Fruit fly (Drosophila melanogaster) whole organism, embryonic: ENCODE data around the gene His3.3B.

Source experiments
- ATbp ChIP-seq: fragments of 200-800 bp; sonication (Bioruptor generic); optimal IDR thresholded peaks from 2 replicates; lab custom pipeline; 2017; ENCODE audit warnings: missing biosample characterization, mild to moderate bottlenecking, missing genetic modification characterization, missing genetic modification reagents
- BtbVII ChIP-seq: fragments of 200-800 bp; sonication (Bioruptor generic); optimal IDR thresholded peaks from 3 replicates; lab custom pipeline; 2017; ENCODE audit warnings: missing biosample characterization, mild to moderate bottlenecking, missing genetic modification characterization
- CG11247 ChIP-seq: fragments of 200-800 bp; sonication (Bioruptor generic); IDR thresholded peaks from 2 replicates; pipeline ENCODE4 v1.3.6; 2022; ENCODE audit warnings: missing biosample characterization, missing genetic modification characterization
- CG12299 ChIP-seq: fragments of 200-800 bp; sonication (Bioruptor generic); optimal IDR thresholded peaks from 2 replicates; lab custom pipeline; 2018; ENCODE audit warnings: missing biosample characterization, mild to moderate bottlenecking, missing genetic modification characterization
- CG15479 ChIP-seq: fragments of 200-800 bp; sonication (Bioruptor generic); optimal IDR thresholded peaks from 3 replicates; lab custom pipeline; 2019; ENCODE audit warnings: missing biosample characterization, mild to moderate bottlenecking, missing genetic modification characterization, moderate library complexity
- CG1603 ChIP-seq: fragments of 200-800 bp; sonication (Bioruptor generic); optimal IDR thresholded peaks from 2 replicates; lab custom pipeline; 2019; ENCODE audit warnings: missing biosample characterization, mild to moderate bottlenecking, missing genetic modification characterization, moderate library complexity
- CG16863 ChIP-seq: fragments of 200-800 bp; sonication (Bioruptor generic); optimal IDR thresholded peaks from 3 replicates; lab custom pipeline; 2016; ENCODE audit warnings: missing biosample characterization, missing genetic modification characterization
- CG17186 ChIP-seq: fragments of 200-800 bp; sonication (Bioruptor generic); optimal IDR thresholded peaks from 3 replicates; lab custom pipeline; 2017; ENCODE audit warnings: missing biosample characterization, missing genetic modification reagents, missing genetic modification characterization
- CG2116 ChIP-seq: fragments of 200-800 bp; sonication (Bioruptor generic); optimal IDR thresholded peaks from 3 replicates; lab custom pipeline; 2018; ENCODE audit warnings: missing biosample characterization, mild to moderate bottlenecking, missing genetic modification characterization
- CG5180 ChIP-seq: fragments of 200-800 bp; sonication (Bioruptor generic); optimal IDR thresholded peaks from 3 replicates; lab custom pipeline; 2017; ENCODE audit warnings: missing biosample characterization, missing genetic modification characterization, mild to moderate bottlenecking, moderate library complexity, missing genetic modification reagents
- CG6765 ChIP-seq: fragments of 200-800 bp; sonication (Bioruptor generic); optimal IDR thresholded peaks from 3 replicates; lab custom pipeline; 2017; ENCODE audit warnings: missing biosample characterization, mild to moderate bottlenecking, missing genetic modification characterization
- CG9437 ChIP-seq: fragments of 200-800 bp; sonication (Bioruptor generic); optimal IDR thresholded peaks from 2 replicates; lab custom pipeline; 2018; ENCODE audit warnings: missing biosample characterization, mild to moderate bottlenecking, missing genetic modification characterization
- CG9727 ChIP-seq: fragments of 200-800 bp; sonication (Bioruptor generic); optimal IDR thresholded peaks from 3 replicates; lab custom pipeline; 2017; ENCODE audit warnings: missing biosample characterization, mild to moderate bottlenecking, missing genetic modification characterization
- CkIIα-i1 ChIP-seq: fragments of 200-800 bp; sonication (Bioruptor generic); IDR thresholded peaks from 2 replicates; pipeline ENCODE4 v1.3.6; 2022; ENCODE audit warnings: missing biosample characterization, missing genetic modification characterization
- Elba2 ChIP-seq: fragments of 200-800 bp; sonication (Bioruptor generic); optimal IDR thresholded peaks from 3 replicates; lab custom pipeline; 2016; ENCODE audit warnings: missing biosample characterization, missing genetic modification characterization
- HLH3B ChIP-seq: fragments of 200-800 bp; sonication (Bioruptor generic); IDR thresholded peaks from 2 replicates; pipeline ENCODE4 v1.3.6; 2022; ENCODE audit warnings: missing biosample characterization, missing genetic modification characterization
- Med ChIP-seq: fragments of 200-800 bp; sonication (Bioruptor generic); peaks from one replicate; lab custom pipeline; 2016; ENCODE audit warnings: missing biosample characterization, missing genetic modification characterization, mild to moderate bottlenecking, inconsistent platforms, moderate library complexity
- Mrtf ChIP-seq: fragments of 200-800 bp; sonication (Bioruptor generic); IDR thresholded peaks from 3 replicates; pipeline ENCODE4 v1.3.6; 2022; ENCODE audit warnings: missing biosample characterization, missing genetic modification characterization
- Sry-β ChIP-seq: fragments of 200-800 bp; sonication (Bioruptor generic); optimal IDR thresholded peaks from 2 replicates; lab custom pipeline; 2018; ENCODE audit warnings: missing biosample characterization, mild to moderate bottlenecking, missing genetic modification characterization, moderate library complexity
- Vsx1 ChIP-seq: fragments of 200-800 bp; sonication (Bioruptor generic); optimal IDR thresholded peaks from 2 replicates; lab custom pipeline; 2017; ENCODE audit warnings: missing biosample characterization, mild to moderate bottlenecking, missing genetic modification characterization, missing genetic modification reagents
- cg ChIP-seq: fragments of 200-800 bp; sonication (Bioruptor generic); optimal IDR thresholded peaks from 3 replicates; lab custom pipeline; 2019; ENCODE audit warnings: missing biosample characterization, mild to moderate bottlenecking, missing genetic modification characterization, moderate library complexity
- chinmo ChIP-seq: fragments of 200-800 bp; sonication (Bioruptor generic); IDR thresholded peaks from 4 replicates; pipeline ENCODE4 v1.3.6; 2022; ENCODE audit warnings: missing biosample characterization, missing genetic modification characterization; ENCODE audit not compliant: partially characterized antibody
- crol ChIP-seq: fragments of 200-800 bp; sonication (Bioruptor generic); IDR thresholded peaks from 2 replicates; pipeline ENCODE4 v1.3.6; 2022; ENCODE audit warnings: missing biosample characterization, missing genetic modification characterization
- ewg ChIP-seq: fragments of 200-800 bp; sonication (Bioruptor generic); optimal IDR thresholded peaks from 3 replicates; lab custom pipeline; 2017; ENCODE audit warnings: mild to moderate bottlenecking, missing biosample characterization, missing genetic modification reagents, missing genetic modification characterization
- insv ChIP-seq, 2 experiments: fragments of 200-800 bp; sonication (Bioruptor generic); optimal IDR thresholded peaks; 3 replicates each; lab custom pipeline; 2016 to 2018; ENCODE audit warnings: missing biosample characterization in 2 of 2, missing genetic modification characterization in 2 of 2
- jigr1 ChIP-seq: fragments of 200-800 bp; sonication (Bioruptor generic); IDR thresholded peaks from 3 replicates; pipeline ENCODE4 v1.3.6; 2022; ENCODE audit warnings: missing biosample characterization, missing genetic modification characterization
- nerfin-1 ChIP-seq: fragments of 200-800 bp; sonication (Bioruptor generic); optimal IDR thresholded peaks from 3 replicates; lab custom pipeline; 2019; ENCODE audit warnings: missing biosample characterization, mild to moderate bottlenecking, missing genetic modification characterization, moderate library complexity
- rib ChIP-seq: fragments of 200-800 bp; sonication (Bioruptor generic); IDR thresholded peaks from 2 replicates; pipeline ENCODE4 v1.3.6; 2022; ENCODE audit warnings: missing biosample characterization, missing genetic modification characterization
- row ChIP-seq: fragments of 200-800 bp; sonication (Bioruptor generic); IDR thresholded peaks from 3 replicates; pipeline ENCODE4 v1.3.6; 2022; ENCODE audit warnings: missing biosample characterization, missing genetic modification characterization
- tio ChIP-seq: fragments of 200-800 bp; sonication (Bioruptor generic); optimal IDR thresholded peaks from 2 replicates; lab custom pipeline; 2017; ENCODE audit warnings: missing biosample characterization, missing genetic modification characterization, inconsistent platforms
- yki ChIP-seq: fragments of >200 bp; optimal IDR thresholded peaks from 3 replicates; lab custom pipeline; 2018
- zen ChIP-seq: fragments of 200-800 bp; sonication (Bioruptor generic); optimal IDR thresholded peaks from 3 replicates; lab custom pipeline; 2018; ENCODE audit warnings: missing biosample characterization, mild to moderate bottlenecking, missing genetic modification characterization, moderate library complexity
- zfh1 ChIP-seq: fragments of 200-800 bp; sonication (Bioruptor generic); IDR thresholded peaks from 3 replicates; pipeline ENCODE4 v1.3.6; 2022; ENCODE audit warnings: missing biosample characterization, missing genetic modification characterization

His3.3B gene

dm6 chrX:9168273-9168672 is 11.8 kb upstream of the His3.3B start:
- TF ChIP-seq CG6765 (GFP tag; lab: Kevin White, UChicago) (no peak), ATbp (no peak), Vsx1 (GFP tag; lab: Kevin White, UChicago) (no peak), chinmo (GFP tag; lab: Robert Waterston, UW) (no peak), yki (lab: Kevin White, UChicago) (no peak), jigr1 (GFP tag; lab: Robert Waterston, UW) (no peak), zen (tag; lab: Kevin White, UChicago) (no peak), tio (GFP tag; lab: Kevin White, UChicago) (no peak), CkIIα-i1 (GFP tag; lab: Robert Waterston, UW) (no peak), CG16863 (GFP tag; lab: Kevin White, UChicago) (no peak)
- TF ChIP-seq, all 482 proteins: peak for 0

dm6 chrX:9164510-9165506 is 8.3 kb upstream of the His3.3B start:
- peak; percentile 50 for TF ChIP-seq row (GFP tag; lab: Robert Waterston, UW)
- TF ChIP-seq CG6765 (GFP tag; lab: Kevin White, UChicago): peak; percentile 14
- peak; percentile 90 for TF ChIP-seq Sry-β (GFP tag; lab: Kevin White, UChicago)
- no peak for TF ChIP-seq BtbVII
- TF ChIP-seq CG11247 (GFP tag; lab: Robert Waterston, UW): no peak
- peak; percentile 86 for TF ChIP-seq nerfin-1 (tag; lab: Kevin White, UChicago)
- TF ChIP-seq Elba2: peak; percentile 78
- TF ChIP-seq cg: peak; percentile 9
- TF ChIP-seq CG1603 (tag; lab: Kevin White, UChicago): no peak
- TF ChIP-seq Med (GFP tag; lab: Kevin White, UChicago): peak; percentile 28
- TF ChIP-seq HLH3B (GFP tag; lab: Robert Waterston, UW): no peak
- TF ChIP-seq rib (GFP tag; lab: Robert Waterston, UW): no peak
- TF ChIP-seq CG17186 (GFP tag; lab: Kevin White, UChicago): peak; percentile 7
- TF ChIP-seq crol (GFP tag; lab: Robert Waterston, UW): 0 out of 2 replicates have a peak, but pooled peaks have one; percentile 10
- TF ChIP-seq zfh1 (GFP tag; lab: Robert Waterston, UW): 0 out of 3 replicates have a peak, but pooled peaks have one; percentile 11
- peak; percentile 18 for TF ChIP-seq CG15479 (GFP tag; lab: Kevin White, UChicago)
- TF ChIP-seq CG9437 (GFP tag; lab: Kevin White, UChicago): peak; percentile 91
- TF ChIP-seq Mrtf (GFP tag; lab: Robert Waterston, UW): no peak
- TF ChIP-seq CG9727: peak; percentile 6
- no peak for TF ChIP-seq CG5180 (GFP tag; lab: Kevin White, UChicago)
- TF ChIP-seq ewg (GFP tag; lab: Kevin White, UChicago): peak; percentile 74
- peak; percentile 17 for TF ChIP-seq CG2116 (GFP tag; lab: Kevin White, UChicago)
- peak in 1 of 2 experiments; percentile 90 for TF ChIP-seq insv (GFP tag; optimal IDR thresholded peaks at IDR 0.05; lab: Kevin White, UChicago)
- TF ChIP-seq CG12299: no peak
- TF ChIP-seq, all 482 proteins: peak for 16
